Worm (Caenorhabditis elegans) whole organism, L2 larva: ENCODE results near the gene unc-23.

Source experiments
- C34F6.9 ChIP-seq: fragments of 150-350 bp; optimal IDR thresholded peaks from 2 replicates; lab custom pipeline; 2014; ENCODE audit warnings: missing biosample characterization, missing genetic modification characterization
- R02D3.7 ChIP-seq: fragments of 150-350 bp; optimal IDR thresholded peaks from 2 replicates; lab custom pipeline; 2014; ENCODE audit warnings: missing biosample characterization, missing genetic modification characterization
- Y55F3AM.14 ChIP-seq: fragments of 200-800 bp; sonication (Bioruptor generic); optimal IDR thresholded peaks from 2 replicates; lab custom pipeline; 2018; ENCODE audit warnings: mild to moderate bottlenecking, missing genetic modification characterization, missing compliant biosample characterization
- ZK546.5 ChIP-seq: sonication (generic microtip); optimal IDR thresholded peaks from 2 replicates; lab custom pipeline; 2017; ENCODE audit warnings: missing biosample characterization, missing genetic modification characterization
- alr-1 ChIP-seq: fragments of 150-350 bp; optimal IDR thresholded peaks from 2 replicates; lab custom pipeline; 2014; ENCODE audit warnings: missing biosample characterization, missing genetic modification characterization
- aly-2 ChIP-seq: fragments of 150-350 bp; optimal IDR thresholded peaks from 2 replicates; lab custom pipeline; 2014; ENCODE audit warnings: missing biosample characterization, missing genetic modification characterization
- ama-1 ChIP-seq: fragments of 150-350 bp; optimal IDR thresholded peaks from 2 replicates; lab custom pipeline; 2018; ENCODE audit warnings: inconsistent platforms
- blmp-1 ChIP-seq: sonication (generic microtip); optimal IDR thresholded peaks from 2 replicates; lab custom pipeline; 2017; ENCODE audit warnings: missing genetic modification characterization, mild to moderate bottlenecking, missing compliant biosample characterization, antibody characterized with exemption, moderate library complexity; ENCODE audit not compliant: insufficient read depth
- ceh-16 ChIP-seq: fragments of 150-350 bp; optimal IDR thresholded peaks from 2 replicates; lab custom pipeline; 2014; ENCODE audit warnings: missing biosample characterization, missing genetic modification characterization
- ceh-82 ChIP-seq: fragments of 150-350 bp; optimal IDR thresholded peaks from 2 replicates; lab custom pipeline; 2014; ENCODE audit warnings: missing biosample characterization, missing genetic modification characterization
- fos-1 ChIP-seq: fragments of 150-350 bp; optimal IDR thresholded peaks from 2 replicates; lab custom pipeline; 2014; ENCODE audit warnings: missing biosample characterization, missing genetic modification characterization
- gmeb-1 ChIP-seq: fragments of 150-350 bp; optimal IDR thresholded peaks from 2 replicates; lab custom pipeline; 2014; ENCODE audit warnings: missing biosample characterization, missing genetic modification characterization
- lin-11 ChIP-seq: fragments of 150-350 bp; sonication (generic microtip); optimal IDR thresholded peaks from 2 replicates; lab custom pipeline; 2014; ENCODE audit warnings: missing biosample characterization, missing genetic modification characterization, inconsistent platforms, mixed read lengths
- lin-13 ChIP-seq: fragments of 150-350 bp; optimal IDR thresholded peaks from 2 replicates; lab custom pipeline; 2014; ENCODE audit warnings: missing biosample characterization, missing genetic modification reagents, missing genetic modification characterization
- lsy-2 ChIP-seq, 2 experiments: fragments of 150-350 bp in 1 of 2; sonication (generic microtip) in 1 of 2; optimal IDR thresholded peaks; 2 replicates each; lab custom pipeline; 2014 to 2017; ENCODE audit warnings: missing biosample characterization in 2 of 2, missing genetic modification characterization in 2 of 2
- mab-5 ChIP-seq: fragments of 150-350 bp; optimal IDR thresholded peaks from 2 replicates; lab custom pipeline; 2014; ENCODE audit warnings: missing biosample characterization, missing genetic modification characterization
- mbf-1 ChIP-seq: sonication (generic microtip); optimal IDR thresholded peaks from 2 replicates; lab custom pipeline; 2017; ENCODE audit warnings: missing biosample characterization, missing genetic modification characterization
- mdl-1 ChIP-seq, 2 experiments: fragments of 150-350 bp in 1 of 2; sonication (generic microtip) in 1 of 2; optimal IDR thresholded peaks; 2 replicates each; lab custom pipeline; 2017; ENCODE audit warnings: missing biosample characterization in 2 of 2, missing genetic modification characterization in 2 of 2
- nhr-10 ChIP-seq: sonication (generic microtip); optimal IDR thresholded peaks from 2 replicates; lab custom pipeline; 2017; ENCODE audit warnings: missing biosample characterization, missing genetic modification characterization
- nhr-11 ChIP-seq: fragments of 150-350 bp; optimal IDR thresholded peaks from 2 replicates; lab custom pipeline; 2014; ENCODE audit warnings: missing biosample characterization, missing genetic modification characterization
- nhr-12 ChIP-seq: fragments of 150-350 bp; optimal IDR thresholded peaks from 2 replicates; lab custom pipeline; 2014; ENCODE audit warnings: missing biosample characterization, missing genetic modification characterization
- nhr-129 ChIP-seq: fragments of 150-350 bp; optimal IDR thresholded peaks from 2 replicates; lab custom pipeline; 2014; ENCODE audit warnings: missing biosample characterization, missing genetic modification characterization
- nhr-21 ChIP-seq: fragments of 150-350 bp; optimal IDR thresholded peaks from 2 replicates; lab custom pipeline; 2014; ENCODE audit warnings: missing biosample characterization, missing genetic modification characterization
- nhr-23 ChIP-seq: fragments of 150-350 bp; optimal IDR thresholded peaks from 2 replicates; lab custom pipeline; 2014; ENCODE audit warnings: missing biosample characterization, missing genetic modification reagents, missing genetic modification characterization
- nhr-25 ChIP-seq: fragments of 150-350 bp; sonication (generic microtip); optimal IDR thresholded peaks from 3 replicates; lab custom pipeline; 2014; ENCODE audit warnings: missing biosample characterization, missing genetic modification characterization
- nhr-6 ChIP-seq: fragments of 150-350 bp; optimal IDR thresholded peaks from 2 replicates; lab custom pipeline; 2014; ENCODE audit warnings: missing biosample characterization, missing genetic modification characterization
- nhr-77 ChIP-seq: fragments of 150-350 bp; optimal IDR thresholded peaks from 2 replicates; lab custom pipeline; 2014; ENCODE audit warnings: missing biosample characterization, missing genetic modification characterization
- peb-1 ChIP-seq: fragments of 150-350 bp; optimal IDR thresholded peaks from 2 replicates; lab custom pipeline; 2014; ENCODE audit warnings: missing biosample characterization, missing genetic modification characterization
- sem-4 ChIP-seq: fragments of 150-350 bp; optimal IDR thresholded peaks from 2 replicates; lab custom pipeline; 2014; ENCODE audit warnings: missing biosample characterization, missing genetic modification reagents, missing genetic modification characterization
- skn-1 ChIP-seq: sonication (generic microtip); optimal IDR thresholded peaks from 2 replicates; lab custom pipeline; 2017; ENCODE audit warnings: missing biosample characterization, missing genetic modification characterization
- sma-3 ChIP-seq: sonication (generic microtip); optimal IDR thresholded peaks from 2 replicates; lab custom pipeline; 2016; ENCODE audit warnings: missing genetic modification reagents, missing genetic modification characterization, missing compliant biosample characterization
- sma-9 ChIP-seq, 2 experiments: fragments of 150-350 bp in 1 of 2; sonication (generic microtip) in 1 of 2; optimal IDR thresholded peaks; 2 replicates each; lab custom pipeline; 2014 to 2016; ENCODE audit warnings: missing genetic modification characterization in 2 of 2, mild to moderate bottlenecking in 1 of 2, missing biosample characterization in 1 of 2, missing compliant biosample characterization in 1 of 2, missing genetic modification reagents in 1 of 2, moderate library complexity in 1 of 2
- snpc-4 ChIP-seq: fragments of 150-350 bp; optimal IDR thresholded peaks from 2 replicates; lab custom pipeline; 2014; ENCODE audit warnings: missing biosample characterization, missing genetic modification characterization
- unc-62 ChIP-seq: fragments of 150-350 bp; optimal IDR thresholded peaks from 2 replicates; lab custom pipeline; 2014; ENCODE audit warnings: missing biosample characterization, missing genetic modification reagents, missing genetic modification characterization
- ztf-1 ChIP-seq: fragments of 200-800 bp; sonication (Bioruptor generic); conservative IDR thresholded peaks from 2 replicates; pipeline ENCODE4 v1.3.6; 2022; ENCODE audit warnings: missing genetic modification characterization, missing compliant biosample characterization
- ztf-11 ChIP-seq: sonication (generic microtip); optimal IDR thresholded peaks from 2 replicates; lab custom pipeline; 2017; ENCODE audit warnings: missing biosample characterization, missing genetic modification characterization

unc-23 gene

ce11 chrV:8927715-8928114, 8.4 kb upstream of the unc-23 start:
- TF ChIP-seq nhr-129 = no peak
- TF ChIP-seq sma-9 (GFP tag; optimal IDR thresholded peaks at IDR 0.05; lab: Kevin White, UChicago) = no peak
- TF ChIP-seq sma-9 (tag; optimal IDR thresholded peaks at IDR 0.05; lab: Kevin White, UChicago) = no peak
- TF ChIP-seq nhr-23 (tag; lab: Kevin White, UChicago) = no peak
- TF ChIP-seq nhr-12 (tag; lab: Kevin White, UChicago) = no peak
- TF ChIP-seq gmeb-1 (tag; lab: Kevin White, UChicago) = no peak
- TF ChIP-seq ztf-1 (GFP tag; lab: Robert Waterston, UW) = no peak
- no peak for TF ChIP-seq peb-1 (tag; lab: Kevin White, UChicago)
- TF ChIP-seq nhr-77 (tag; lab: Kevin White, UChicago) = no peak
- TF ChIP-seq skn-1 (tag; lab: Kevin White, UChicago) = no peak
- TF ChIP-seq ceh-82 = no peak
- no peak for TF ChIP-seq R02D3.7 (tag; lab: Kevin White, UChicago)
- TF ChIP-seq nhr-10 (tag; lab: Kevin White, UChicago) = no peak
- no peak for TF ChIP-seq ama-1 (lab: Kevin White, UChicago)
- TF ChIP-seq lsy-2 (tag; optimal IDR thresholded peaks at IDR 0.05; lab: Kevin White, UChicago) = no peak
- TF ChIP-seq mbf-1 (tag; lab: Kevin White, UChicago) = no peak
- no peak for TF ChIP-seq nhr-11 (tag; lab: Kevin White, UChicago)
- no peak for TF ChIP-seq alr-1 (tag; lab: Kevin White, UChicago)
- no peak for TF ChIP-seq lin-13 (GFP tag; lab: Kevin White, UChicago)
- TF ChIP-seq, all 48 proteins: peak for 0

- TF ChIP-seq nhr-25 (tag; lab: Kevin White, UChicago) = no peak
- TF ChIP-seq nhr-77 (tag; lab: Kevin White, UChicago) = no peak
- no peak for TF ChIP-seq snpc-4
- no peak for TF ChIP-seq nhr-21 (tag; lab: Kevin White, UChicago)
- TF ChIP-seq sma-3 (GFP tag; lab: Kevin White, UChicago) = no peak
- TF ChIP-seq blmp-1 (tag; lab: Kevin White, UChicago) = no peak
- no peak for TF ChIP-seq C34F6.9 (tag; lab: Kevin White, UChicago)
- TF ChIP-seq nhr-6 (tag; lab: Kevin White, UChicago) = no peak
- TF ChIP-seq sem-4 = no peak
- TF ChIP-seq ZK546.5 (tag; lab: Kevin White, UChicago) = no peak
- no peak for TF ChIP-seq ztf-11
- TF ChIP-seq fos-1 (tag; lab: Kevin White, UChicago) = no peak
- no peak for TF ChIP-seq skn-1 (tag; lab: Kevin White, UChicago)
- no peak for TF ChIP-seq ceh-82
- TF ChIP-seq ceh-16 (tag; lab: Kevin White, UChicago) = no peak
- TF ChIP-seq nhr-23 (tag; lab: Kevin White, UChicago) = no peak
- no peak for TF ChIP-seq mbf-1 (tag; lab: Kevin White, UChicago)
Observed at ce11 chrV:8928967-8929366, 7.2 kb upstream of the unc-23 start, which contains the start of gene H14N18.4. Gene H14N18.4 (minus strand): TSS chrV:8928978.

ce11 chrV:8932318-8932717, 3.8 kb upstream of the unc-23 start, which contains the start of gene H14N18.2:
Gene H14N18.2 (plus strand): TSS chrV:8932618.
- TF ChIP-seq C34F6.9 (tag; lab: Kevin White, UChicago) (no peak), sma-3 (GFP tag; lab: Kevin White, UChicago) (no peak), ztf-11 (no peak), gmeb-1 (tag; lab: Kevin White, UChicago) (no peak), ZK546.5 (tag; lab: Kevin White, UChicago) (no peak), ama-1 (lab: Kevin White, UChicago) (no peak), peb-1 (tag; lab: Kevin White, UChicago) (no peak), lin-11 (tag; lab: Kevin White, UChicago) (no peak), snpc-4 (no peak), R02D3.7 (tag; lab: Kevin White, UChicago) (no peak), aly-2 (tag; lab: Kevin White, UChicago) (no peak), nhr-77 (tag; lab: Kevin White, UChicago) (no peak), mab-5 (tag; lab: Kevin White, UChicago) (no peak), unc-62 (GFP tag; lab: Kevin White, UChicago) (no peak), Y55F3AM.14 (GFP tag; lab: Kevin White, UChicago) (no peak), skn-1 (tag; lab: Kevin White, UChicago) (no peak), mdl-1 (tag; optimal IDR thresholded peaks at IDR 0.05; lab: Kevin White, UChicago) (no peak)
- TF ChIP-seq, all 48 proteins: peak for 0
